Worm (Caenorhabditis elegans) whole organism, L4 larva: Measurements from ENCODE around the gene ZK287.4.

Experiments used
- F10B5.3 ChIP-seq: sonication (generic microtip); optimal IDR thresholded peaks from 2 replicates; lab custom pipeline; 2016; ENCODE audit warnings: mild to moderate bottlenecking, missing genetic modification characterization, missing compliant biosample characterization
- F44E2.7 ChIP-seq: fragments of 200-800 bp; sonication (Bioruptor generic); IDR thresholded peaks from 2 replicates; pipeline ENCODE4 v2.1.2; 2022; ENCODE audit warnings: missing genetic modification characterization, missing compliant biosample characterization
- R02D3.7 ChIP-seq: fragments of 150-350 bp; sonication (generic microtip); optimal IDR thresholded peaks from 3 replicates; lab custom pipeline; 2014; ENCODE audit warnings: missing biosample characterization, missing genetic modification characterization
- Y105C5A.15 ChIP-seq: fragments of 200-800 bp; sonication (Bioruptor generic); IDR thresholded peaks from 2 replicates; pipeline ENCODE4 v1.3.6; 2022; ENCODE audit warnings: missing genetic modification characterization, missing compliant biosample characterization
- Y5F2A.4 ChIP-seq: fragments of 200-800 bp; sonication (Bioruptor generic); optimal IDR thresholded peaks from 2 replicates; lab custom pipeline; 2018; ENCODE audit warnings: mild to moderate bottlenecking, missing genetic modification characterization, missing compliant biosample characterization
- aha-1 ChIP-seq: fragments of 150-350 bp; peaks from one replicate; lab custom pipeline; 2014; ENCODE audit warnings: missing biosample characterization, missing genetic modification characterization
- ama-1 ChIP-seq: fragments of 150-350 bp; optimal IDR thresholded peaks from 2 replicates; lab custom pipeline; 2014; ENCODE audit warnings: inconsistent platforms, mixed read lengths
- attf-4 ChIP-seq: sonication (generic microtip); optimal IDR thresholded peaks from 3 replicates; lab custom pipeline; 2017; ENCODE audit warnings: missing biosample characterization, missing genetic modification characterization
- ceh-28 ChIP-seq: fragments of 150-350 bp; optimal IDR thresholded peaks from 2 replicates; lab custom pipeline; 2014; ENCODE audit warnings: missing biosample characterization, missing genetic modification reagents, missing genetic modification characterization
- ctbp-1 ChIP-seq: fragments of 200-800 bp; sonication (Bioruptor generic); IDR thresholded peaks from 2 replicates; pipeline ENCODE4 v1.3.6; 2022; ENCODE audit warnings: missing genetic modification reagents, missing genetic modification characterization, missing compliant biosample characterization
- daf-12 ChIP-seq: fragments of 150-350 bp; optimal IDR thresholded peaks from 2 replicates; lab custom pipeline; 2014; ENCODE audit warnings: missing biosample characterization, missing genetic modification reagents, missing genetic modification characterization
- daf-8 ChIP-seq: fragments of 200-800 bp; sonication (Bioruptor generic); IDR thresholded peaks from 2 replicates; pipeline ENCODE4 v1.3.6; 2022; ENCODE audit warnings: missing genetic modification characterization, missing compliant biosample characterization
- dmd-8 ChIP-seq: fragments of 200-800 bp; sonication (Bioruptor generic); IDR thresholded peaks from 2 replicates; pipeline ENCODE4 v1.3.6; 2022; ENCODE audit warnings: missing genetic modification characterization, missing compliant biosample characterization
- dpl-1 ChIP-seq: fragments of 150-350 bp; optimal IDR thresholded peaks from 2 replicates; lab custom pipeline; 2014; ENCODE audit warnings: missing biosample characterization, missing genetic modification reagents, missing genetic modification characterization
- duxl-1 ChIP-seq: sonication (generic microtip); optimal IDR thresholded peaks from 2 replicates; lab custom pipeline; 2016; ENCODE audit warnings: mild to moderate bottlenecking, missing genetic modification characterization, moderate library complexity, missing compliant biosample characterization; ENCODE audit not compliant: poor library complexity
- egl-43 ChIP-seq: fragments of 200-800 bp; sonication (Bioruptor generic); IDR thresholded peaks from 2 replicates; pipeline ENCODE4 v1.3.6; 2022; ENCODE audit warnings: missing genetic modification reagents, missing genetic modification characterization, missing compliant biosample characterization
- fos-1 ChIP-seq: fragments of 150-350 bp; optimal IDR thresholded peaks from 2 replicates; lab custom pipeline; 2014; ENCODE audit warnings: missing biosample characterization, missing genetic modification characterization
- gei-8 ChIP-seq: fragments of 200-800 bp; sonication (Bioruptor generic); optimal IDR thresholded peaks from 2 replicates; lab custom pipeline; 2018; ENCODE audit warnings: mild to moderate bottlenecking, missing genetic modification characterization, missing compliant biosample characterization
- hlh-11 ChIP-seq: fragments of 200-800 bp; sonication (Bioruptor generic); optimal IDR thresholded peaks from 2 replicates; lab custom pipeline; 2018; ENCODE audit warnings: mild to moderate bottlenecking, missing genetic modification characterization, missing compliant biosample characterization
- lim-7 ChIP-seq: fragments of 200-800 bp; sonication (Bioruptor generic); IDR thresholded peaks from 2 replicates; pipeline ENCODE4 v1.3.6; 2022; ENCODE audit warnings: missing genetic modification characterization, missing compliant biosample characterization
- lsy-2 ChIP-seq, 2 experiments: fragments of 150-350 bp in 1 of 2; sonication (generic microtip) in 1 of 2; optimal IDR thresholded peaks; 2 replicates each; lab custom pipeline; 2014 to 2017; ENCODE audit warnings: missing biosample characterization in 2 of 2, missing genetic modification characterization in 2 of 2
- mdl-1 ChIP-seq, 2 experiments: fragments of 150-350 bp in 1 of 2; sonication (generic microtip) in 1 of 2; optimal IDR thresholded peaks; 2 replicates each; lab custom pipeline; 2014 to 2017; ENCODE audit warnings: missing biosample characterization in 2 of 2, missing genetic modification characterization in 2 of 2
- mdt-29 ChIP-seq: fragments of 200-800 bp; sonication (Bioruptor generic); IDR thresholded peaks from 2 replicates; pipeline ENCODE4 v1.3.6; 2022; ENCODE audit warnings: missing genetic modification reagents, missing genetic modification characterization, missing compliant biosample characterization
- mes-2 ChIP-seq: sonication (generic microtip); optimal IDR thresholded peaks from 2 replicates; lab custom pipeline; 2016; ENCODE audit warnings: missing genotype, mild to moderate bottlenecking, missing genetic modification characterization, missing compliant biosample characterization; ENCODE audit not compliant: poor library complexity, severe bottlenecking
- mxl-3 ChIP-seq: fragments of 200-800 bp; sonication (Bioruptor generic); optimal IDR thresholded peaks from 2 replicates; lab custom pipeline; 2018; ENCODE audit warnings: mild to moderate bottlenecking, missing genetic modification characterization, missing compliant biosample characterization
- nhr-10 ChIP-seq: fragments of 150-350 bp; optimal IDR thresholded peaks from 2 replicates; lab custom pipeline; 2014; ENCODE audit warnings: missing biosample characterization, missing genetic modification characterization
- nhr-111 ChIP-seq: fragments of 200-800 bp; sonication (Bioruptor generic); optimal IDR thresholded peaks from 2 replicates; lab custom pipeline; 2018; ENCODE audit warnings: mild to moderate bottlenecking, missing genetic modification characterization, missing compliant biosample characterization
- nhr-25 ChIP-seq: sonication (generic microtip); optimal IDR thresholded peaks from 2 replicates; lab custom pipeline; 2017; ENCODE audit warnings: missing genetic modification characterization, mild to moderate bottlenecking, missing compliant biosample characterization, antibody characterized with exemption, moderate library complexity, borderline replicate concordance; ENCODE audit not compliant: insufficient read depth
- nhr-41 ChIP-seq: fragments of 200-800 bp; sonication (Bioruptor generic); IDR thresholded peaks from 2 replicates; pipeline ENCODE4 v1.3.6; 2022; ENCODE audit warnings: missing genetic modification reagents, missing genetic modification characterization, missing compliant biosample characterization
- nhr-42 ChIP-seq: fragments of 200-800 bp; sonication (Bioruptor generic); IDR thresholded peaks from 2 replicates; pipeline ENCODE4 v1.3.6; 2022; ENCODE audit warnings: missing genetic modification characterization, missing compliant biosample characterization
- nhr-48 ChIP-seq: sonication (generic microtip); optimal IDR thresholded peaks from 2 replicates; lab custom pipeline; 2016; ENCODE audit warnings: mild to moderate bottlenecking, missing genetic modification characterization, missing compliant biosample characterization
- nhr-77 ChIP-seq: fragments of 150-350 bp; optimal IDR thresholded peaks from 2 replicates; lab custom pipeline; 2014; ENCODE audit warnings: missing biosample characterization, missing genetic modification characterization
- pqm-1 ChIP-seq: sonication (generic microtip); optimal IDR thresholded peaks from 2 replicates; lab custom pipeline; 2017; ENCODE audit warnings: missing biosample characterization, missing genetic modification characterization
- rbr-2 ChIP-seq: sonication (generic microtip); optimal IDR thresholded peaks from 2 replicates; lab custom pipeline; 2016; ENCODE audit warnings: missing genotype, missing genetic modification characterization, missing compliant biosample characterization
- saeg-2 ChIP-seq: fragments of 200-800 bp; sonication (Bioruptor generic); IDR thresholded peaks from 2 replicates; pipeline ENCODE4 v1.3.6; 2022; ENCODE audit warnings: missing genetic modification reagents, missing genetic modification characterization, missing compliant biosample characterization
- skn-1 ChIP-seq: fragments of 150-350 bp; optimal IDR thresholded peaks from 2 replicates; lab custom pipeline; 2014; ENCODE audit warnings: missing biosample characterization, missing genetic modification characterization
- snpc-1.2 ChIP-seq: fragments of 200-800 bp; sonication (Bioruptor generic); IDR thresholded peaks from 2 replicates; pipeline ENCODE4 v1.3.6; 2022; ENCODE audit warnings: missing genetic modification reagents, missing genetic modification characterization, missing compliant biosample characterization
- snpc-4 ChIP-seq: fragments of 150-350 bp; optimal IDR thresholded peaks from 2 replicates; lab custom pipeline; 2014; ENCODE audit warnings: missing biosample characterization, missing genetic modification characterization
- spr-1 ChIP-seq: sonication (generic microtip); optimal IDR thresholded peaks from 2 replicates; lab custom pipeline; 2016; ENCODE audit warnings: mild to moderate bottlenecking, missing genetic modification characterization, missing compliant biosample characterization
- unc-62 ChIP-seq, 3 experiments: fragments of 150-350 bp in 1 of 3; sonication (generic microtip); optimal IDR thresholded peaks in 2 of 3; peaks in 1 of 3; 1 replicate in 1 of 3; 2 replicates in 2 of 3; lab custom pipeline; 2014 to 2017; ENCODE audit warnings: missing biosample characterization in 3 of 3, missing genetic modification characterization in 3 of 3, missing genetic modification reagents in 3 of 3, missing genotype in 1 of 3
- vab-7 ChIP-seq: fragments of 200-800 bp; sonication (Bioruptor generic); IDR thresholded peaks from 2 replicates; pipeline ENCODE4 v1.3.6; 2022; ENCODE audit warnings: missing genetic modification reagents, missing genetic modification characterization, missing compliant biosample characterization
- zag-1 ChIP-seq: fragments of 150-350 bp; optimal IDR thresholded peaks from 2 replicates; lab custom pipeline; 2014; ENCODE audit warnings: missing biosample characterization, missing genetic modification characterization
- zfp-3 ChIP-seq: fragments of 200-800 bp; sonication (Bioruptor generic); conservative IDR thresholded peaks from 2 replicates; pipeline ENCODE4 v1.3.6; 2022; ENCODE audit warnings: missing genetic modification reagents, missing genetic modification characterization, missing compliant biosample characterization
- zip-11 ChIP-seq: fragments of 200-800 bp; sonication (Bioruptor generic); IDR thresholded peaks from 2 replicates; pipeline ENCODE4 v1.3.6; 2022; ENCODE audit warnings: missing genetic modification characterization, missing compliant biosample characterization
- ztf-11 ChIP-seq: fragments of 150-350 bp; optimal IDR thresholded peaks from 2 replicates; lab custom pipeline; 2014; ENCODE audit warnings: missing biosample characterization, missing genetic modification characterization

The ZK287.4 gene

ce11 chrV:9731852-9732251 lies 46.4 kb upstream of the ZK287.4 start:
- 0 out of 2 replicates have a peak, but pooled peaks have one; percentile 5 for TF ChIP-seq lim-7 (GFP tag; lab: Robert Waterston, UW)
- no peak for TF ChIP-seq attf-4
- TF ChIP-seq lsy-2 (tag; optimal IDR thresholded peaks at IDR 0.05; lab: Kevin White, UChicago): peak; percentile 33 to 35
- TF ChIP-seq snpc-1.2 (GFP tag; lab: Robert Waterston, UW): no peak
- peak; percentile 47 for TF ChIP-seq mes-2 (tag; lab: Kevin White, UChicago)
- no peak for TF ChIP-seq skn-1
- TF ChIP-seq Y5F2A.4 (GFP tag; lab: Kevin White, UChicago): peak; percentile 41
- TF ChIP-seq Y105C5A.15 (GFP tag; lab: Robert Waterston, UW): 0 out of 2 replicates have a peak, but pooled peaks have one; percentile 3
- TF ChIP-seq mdl-1 (tag; optimal IDR thresholded peaks at IDR 0.05; lab: Kevin White, UChicago): no peak
- peak; percentile 54 for TF ChIP-seq mdt-29 (GFP tag; lab: Robert Waterston, UW)
- no peak for TF ChIP-seq gei-8
- TF ChIP-seq aha-1: peak; percentile 80
- peak; percentile 43 for TF ChIP-seq ama-1 (lab: Kevin White, UChicago)
- TF ChIP-seq saeg-2 (GFP tag; lab: Robert Waterston, UW): 0 out of 2 replicates have a peak, but pooled peaks have one; percentile 17
- peak; percentile 66; the same call in 1 of the 2 replicates for TF ChIP-seq vab-7 (GFP tag; lab: Robert Waterston, UW)
- peak in 1 of 2 experiments; percentile 78 for TF ChIP-seq unc-62 (GFP tag; optimal IDR thresholded peaks at IDR 0.05 in 1 of 2; lab: Kevin White, UChicago)
- no peak for TF ChIP-seq unc-62 (tag; optimal IDR thresholded peaks at IDR 0.05; lab: Kevin White, UChicago)
- TF ChIP-seq dmd-8 (GFP tag; lab: Robert Waterston, UW): peak; percentile 49; the same call in 1 of the 2 replicates
- TF ChIP-seq ztf-11 (tag; lab: Kevin White, UChicago): no peak
- no peak for TF ChIP-seq hlh-11 (tag; lab: Kevin White, UChicago)
- TF ChIP-seq daf-8 (GFP tag; lab: Robert Waterston, UW): no peak
- TF ChIP-seq egl-43 (GFP tag; lab: Robert Waterston, UW): peak; percentile 70
- TF ChIP-seq nhr-41 (GFP tag; lab: Robert Waterston, UW): no peak
- no peak for TF ChIP-seq R02D3.7 (tag; lab: Kevin White, UChicago)

ce11 chrV:9730743-9731706 lies 45.6 kb upstream of the ZK287.4 start:
- TF ChIP-seq aha-1 (peak; percentile 100), daf-12 (no peak), nhr-48 (peak; percentile 90), hlh-11 (tag; lab: Kevin White, UChicago) (peak; percentile 100), lim-7 (GFP tag; lab: Robert Waterston, UW) (peak; percentile 40; the same call in 1 of the 2 replicates), daf-8 (GFP tag; lab: Robert Waterston, UW) (no peak), zip-11 (GFP tag; lab: Robert Waterston, UW) (no peak), ceh-28 (tag; lab: Kevin White, UChicago) (peak; percentile 54), snpc-4 (no peak), mxl-3 (GFP tag; lab: Kevin White, UChicago) (peak; percentile 99), F10B5.3 (tag; lab: Kevin White, UChicago) (peak; percentile 65), F44E2.7 (GFP tag; lab: Robert Waterston, UW) (no peak), zfp-3 (peak; percentile 73; the same call in 1 of the 2 replicates), duxl-1 (tag; lab: Kevin White, UChicago) (peak; percentile 17), rbr-2 (peak; percentile 97), fos-1 (tag; lab: Kevin White, UChicago) (peak; percentile 29), ctbp-1 (GFP tag; lab: Robert Waterston, UW) (peak; percentile 94), vab-7 (GFP tag; lab: Robert Waterston, UW) (no peak; the same call in 1 of the 2 replicates), nhr-77 (peak; percentile 89), nhr-10 (tag; lab: Kevin White, UChicago) (peak; percentile 95), nhr-25 (tag; lab: Kevin White, UChicago) (peak; percentile 95), egl-43 (GFP tag; lab: Robert Waterston, UW) (peak; percentile 93), spr-1 (tag; lab: Kevin White, UChicago) (peak; percentile 89), ztf-11 (tag; lab: Kevin White, UChicago) (no peak), nhr-42 (GFP tag; lab: Robert Waterston, UW) (peak; percentile 78; the same call in 1 of the 2 replicates), gei-8 (peak; percentile 82), R02D3.7 (tag; lab: Kevin White, UChicago) (peak; percentile 19), dmd-8 (GFP tag; lab: Robert Waterston, UW) (peak; percentile 68; the same call in 1 of the 2 replicates), dpl-1 (GFP tag; lab: Kevin White, UChicago) (peak; percentile 64), nhr-111 (GFP tag; lab: Kevin White, UChicago) (no peak), pqm-1 (tag; lab: Kevin White, UChicago) (peak; percentile 97), zag-1 (peak; percentile 35)
